Worm (Caenorhabditis elegans) whole organism, mixed stage, embryonic: ENCODE results near the gene smc-5.

Experiments
- elt-3 ChIP-seq: fragments of 150-350 bp; optimal IDR thresholded peaks from 2 replicates; lab custom pipeline; 2014; ENCODE audit warnings: missing biosample characterization, missing genetic modification characterization
- mep-1 ChIP-seq: fragments of 150-350 bp; optimal IDR thresholded peaks from 2 replicates; lab custom pipeline; 2017; ENCODE audit warnings: missing biosample characterization, missing genetic modification reagents, missing genetic modification characterization, inconsistent platforms
- nhr-12 ChIP-seq: fragments of 150-350 bp; optimal IDR thresholded peaks from 2 replicates; lab custom pipeline; 2014; ENCODE audit warnings: missing biosample characterization, missing genetic modification characterization
- unc-39 ChIP-seq: fragments of 150-350 bp; optimal IDR thresholded peaks from 2 replicates; lab custom pipeline; 2014; ENCODE audit warnings: missing biosample characterization, missing genetic modification characterization
- unc-62 ChIP-seq: fragments of 150-350 bp; optimal IDR thresholded peaks from 2 replicates; lab custom pipeline; 2014; ENCODE audit warnings: missing biosample characterization, missing genetic modification reagents, missing genetic modification characterization

- no peak for TF ChIP-seq mep-1 (tag; lab: Kevin White, UChicago)
- no peak for TF ChIP-seq unc-62 (GFP tag; lab: Kevin White, UChicago)
- no peak for TF ChIP-seq unc-39 (tag; lab: Kevin White, UChicago)
- TF ChIP-seq elt-3, result no peak
- no peak for TF ChIP-seq nhr-12 (tag; lab: Kevin White, UChicago)
These were observed 34.0 kb upstream of the smc-5 start for ce11 chrII:5027952-5028351.
